Worm (Caenorhabditis elegans): ENCODE results near the gene fbxa-105.

DNA sequence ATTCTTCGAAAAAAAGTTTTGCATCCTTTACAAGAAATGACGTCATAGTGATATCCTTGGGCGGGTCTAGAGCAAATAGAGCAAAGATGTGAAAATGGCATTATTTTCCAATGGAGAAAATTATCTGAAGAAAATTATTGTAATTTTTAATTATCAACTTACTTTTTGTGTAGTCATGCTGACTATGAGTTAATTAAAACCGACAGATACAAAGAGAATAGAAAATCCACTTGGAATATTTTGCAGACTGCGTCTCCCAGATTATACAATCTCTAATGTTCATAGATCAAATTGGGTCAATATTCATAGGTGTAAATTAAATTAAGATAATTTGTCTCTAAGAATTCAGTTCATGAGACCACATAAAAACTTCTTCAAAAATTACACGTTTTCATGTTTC, 42.3 kb downstream of the fbxa-105 start, which contains the start of gene nhr-149:
- TF ChIP-seq lin-39 (tag; optimal IDR thresholded peaks at IDR 0.05): no peak
- TF ChIP-seq nhr-237 (tag; optimal IDR thresholded peaks at IDR 0.05): no peak
- no peak for TF ChIP-seq unc-39 (tag; optimal IDR thresholded peaks at IDR 0.05)
- TF ChIP-seq ztf-4 (tag; optimal IDR thresholded peaks at IDR 0.05): no peak
- no peak for TF ChIP-seq zag-1 (tag; optimal IDR thresholded peaks at IDR 0.05)
- TF ChIP-seq skn-1 (tag; optimal IDR thresholded peaks at IDR 0.05): no peak
- no peak for TF ChIP-seq ceh-82 (tag; optimal IDR thresholded peaks at IDR 0.05)
- no peak for TF ChIP-seq nhr-12 (tag; optimal IDR thresholded peaks at IDR 0.05)
- TF ChIP-seq unc-62 (GFP tag; optimal IDR thresholded peaks at IDR 0.05): no peak
- TF ChIP-seq sma-3 (GFP tag; optimal IDR thresholded peaks at IDR 0.05): no peak
- TF ChIP-seq lsy-2 (tag; optimal IDR thresholded peaks at IDR 0.05): no peak
- TF ChIP-seq Y55F3AM.14 (GFP tag; optimal IDR thresholded peaks at IDR 0.05): no peak
- no peak for TF ChIP-seq alr-1 (tag; optimal IDR thresholded peaks at IDR 0.05)
